Worm (Caenorhabditis elegans) whole organism, L4 larva: ENCODE data around the gene T13G4.7.

ENCODE experiments used
- F10B5.3 ChIP-seq: sonication (generic microtip); optimal IDR thresholded peaks from 2 replicates; lab custom pipeline; 2016; ENCODE audit warnings: mild to moderate bottlenecking, missing genetic modification characterization, missing compliant biosample characterization
- F37D6.2 ChIP-seq: sonication (generic microtip); optimal IDR thresholded peaks from 2 replicates; lab custom pipeline; 2016; ENCODE audit warnings: mild to moderate bottlenecking, missing genetic modification characterization, missing compliant biosample characterization
- R02D3.7 ChIP-seq: fragments of 150-350 bp; sonication (generic microtip); optimal IDR thresholded peaks from 3 replicates; lab custom pipeline; 2014; ENCODE audit warnings: missing biosample characterization, missing genetic modification characterization
- Y105C5A.15 ChIP-seq: fragments of 200-800 bp; sonication (Bioruptor generic); IDR thresholded peaks from 2 replicates; pipeline ENCODE4 v1.3.6; 2022; ENCODE audit warnings: missing genetic modification characterization, missing compliant biosample characterization
- Y48G9A.11 ChIP-seq: fragments of 200-800 bp; sonication (Bioruptor generic); IDR thresholded peaks from 2 replicates; pipeline ENCODE4 v1.3.6; 2022; ENCODE audit warnings: missing genetic modification reagents, missing genetic modification characterization, missing compliant biosample characterization
- Y75B8A.6 ChIP-seq: fragments of 200-800 bp; sonication (Bioruptor generic); IDR thresholded peaks from 2 replicates; pipeline ENCODE4 v1.3.6; 2022; ENCODE audit warnings: missing genetic modification reagents, missing genetic modification characterization, missing compliant biosample characterization
- aha-1 ChIP-seq: fragments of 150-350 bp; peaks from one replicate; lab custom pipeline; 2014; ENCODE audit warnings: missing biosample characterization, missing genetic modification characterization
- ceh-32 ChIP-seq: sonication (generic microtip); optimal IDR thresholded peaks from 2 replicates; lab custom pipeline; 2016; ENCODE audit warnings: mild to moderate bottlenecking, missing genetic modification characterization, missing compliant biosample characterization; ENCODE audit not compliant: poor library complexity
- ceh-62 ChIP-seq: sonication (generic microtip); optimal IDR thresholded peaks from 2 replicates; lab custom pipeline; 2017; ENCODE audit warnings: missing biosample characterization, missing genetic modification characterization
- daf-16 ChIP-seq, 3 experiments: sonication (generic microtip); optimal IDR thresholded peaks; 2 replicates each; lab custom pipeline; 2016 to 2017; ENCODE audit warnings: missing genetic modification characterization in 3 of 3, missing genetic modification reagents in 3 of 3, mild to moderate bottlenecking in 2 of 3, missing compliant biosample characterization in 2 of 3, missing biosample characterization in 1 of 3, moderate library complexity in 1 of 3
- daf-8 ChIP-seq: fragments of 200-800 bp; sonication (Bioruptor generic); IDR thresholded peaks from 2 replicates; pipeline ENCODE4 v1.3.6; 2022; ENCODE audit warnings: missing genetic modification characterization, missing compliant biosample characterization
- duxl-1 ChIP-seq: sonication (generic microtip); optimal IDR thresholded peaks from 2 replicates; lab custom pipeline; 2016; ENCODE audit warnings: mild to moderate bottlenecking, missing genetic modification characterization, moderate library complexity, missing compliant biosample characterization; ENCODE audit not compliant: poor library complexity
- egl-27 ChIP-seq: sonication (generic microtip); optimal IDR thresholded peaks from 3 replicates; lab custom pipeline; 2017; ENCODE audit warnings: missing biosample characterization, missing genetic modification reagents, missing genetic modification characterization
- egl-43 ChIP-seq: fragments of 200-800 bp; sonication (Bioruptor generic); IDR thresholded peaks from 2 replicates; pipeline ENCODE4 v1.3.6; 2022; ENCODE audit warnings: missing genetic modification reagents, missing genetic modification characterization, missing compliant biosample characterization
- fkh-10 ChIP-seq: fragments of 150-350 bp; optimal IDR thresholded peaks from 2 replicates; lab custom pipeline; 2014; ENCODE audit warnings: missing biosample characterization, missing genetic modification reagents, missing genetic modification characterization
- fos-1 ChIP-seq: fragments of 150-350 bp; optimal IDR thresholded peaks from 2 replicates; lab custom pipeline; 2014; ENCODE audit warnings: missing biosample characterization, missing genetic modification characterization
- lim-7 ChIP-seq: fragments of 200-800 bp; sonication (Bioruptor generic); IDR thresholded peaks from 2 replicates; pipeline ENCODE4 v1.3.6; 2022; ENCODE audit warnings: missing genetic modification characterization, missing compliant biosample characterization
- lin-1 ChIP-seq: fragments of 200-800 bp; sonication (Bioruptor generic); IDR thresholded peaks from 2 replicates; pipeline ENCODE4 v1.3.6; 2022; ENCODE audit warnings: missing genetic modification reagents, missing genetic modification characterization, missing compliant biosample characterization
- lin-15B ChIP-seq: fragments of 150-350 bp; sonication (generic microtip); optimal IDR thresholded peaks from 3 replicates; lab custom pipeline; 2014; ENCODE audit warnings: missing biosample characterization, missing genetic modification characterization
- lin-29 ChIP-seq: fragments of 200-800 bp; sonication (Bioruptor generic); IDR thresholded peaks from 2 replicates; pipeline ENCODE4 v1.3.6; 2022; ENCODE audit warnings: missing genetic modification reagents, missing genetic modification characterization, missing compliant biosample characterization
- mdt-29 ChIP-seq: fragments of 200-800 bp; sonication (Bioruptor generic); IDR thresholded peaks from 2 replicates; pipeline ENCODE4 v1.3.6; 2022; ENCODE audit warnings: missing genetic modification reagents, missing genetic modification characterization, missing compliant biosample characterization
- mes-2 ChIP-seq: sonication (generic microtip); optimal IDR thresholded peaks from 2 replicates; lab custom pipeline; 2016; ENCODE audit warnings: missing genotype, mild to moderate bottlenecking, missing genetic modification characterization, missing compliant biosample characterization; ENCODE audit not compliant: poor library complexity, severe bottlenecking
- mxl-2 ChIP-seq: fragments of 200-800 bp; sonication (Bioruptor generic); conservative IDR thresholded peaks from 2 replicates; pipeline ENCODE4 v1.3.6; 2022; ENCODE audit warnings: missing genetic modification reagents, missing genetic modification characterization, missing compliant biosample characterization
- mxl-3 ChIP-seq: fragments of 200-800 bp; sonication (Bioruptor generic); optimal IDR thresholded peaks from 2 replicates; lab custom pipeline; 2018; ENCODE audit warnings: mild to moderate bottlenecking, missing genetic modification characterization, missing compliant biosample characterization
- nhr-102 ChIP-seq: sonication (generic microtip); optimal IDR thresholded peaks from 2 replicates; lab custom pipeline; 2016; ENCODE audit warnings: mild to moderate bottlenecking, missing genetic modification characterization, moderate library complexity, missing compliant biosample characterization
- nhr-11 ChIP-seq: fragments of 150-350 bp; optimal IDR thresholded peaks from 2 replicates; lab custom pipeline; 2014; ENCODE audit warnings: missing biosample characterization, missing genetic modification characterization
- nhr-28 ChIP-seq: fragments of 150-350 bp; optimal IDR thresholded peaks from 2 replicates; lab custom pipeline; 2014; ENCODE audit warnings: missing biosample characterization, missing genetic modification characterization
- nhr-41 ChIP-seq: fragments of 200-800 bp; sonication (Bioruptor generic); IDR thresholded peaks from 2 replicates; pipeline ENCODE4 v1.3.6; 2022; ENCODE audit warnings: missing genetic modification reagents, missing genetic modification characterization, missing compliant biosample characterization
- nhr-42 ChIP-seq: fragments of 200-800 bp; sonication (Bioruptor generic); IDR thresholded peaks from 2 replicates; pipeline ENCODE4 v1.3.6; 2022; ENCODE audit warnings: missing genetic modification characterization, missing compliant biosample characterization
- pha-4 ChIP-seq, 2 experiments: fragments of 150-350 bp in 1 of 2; fragments of 200-800 bp in 1 of 2; sonication (Bioruptor generic) in 1 of 2; IDR thresholded peaks in 1 of 2; optimal IDR thresholded peaks in 1 of 2; 2 replicates each; pipeline versions ENCODE4 v1.3.6 to Lab custom; 2014 to 2022; ENCODE audit warnings: missing genetic modification characterization in 2 of 2, missing genetic modification reagents in 2 of 2, missing biosample characterization in 1 of 2, missing compliant biosample characterization in 1 of 2
- php-3 ChIP-seq: fragments of 200-800 bp; sonication (Bioruptor generic); IDR thresholded peaks from 2 replicates; pipeline ENCODE4 v1.3.6; 2022; ENCODE audit warnings: missing genetic modification reagents, missing genetic modification characterization, missing compliant biosample characterization
- set-16 ChIP-seq: fragments of 200-800 bp; sonication (Bioruptor generic); IDR thresholded peaks from 2 replicates; pipeline ENCODE4 v1.3.6; 2022; ENCODE audit warnings: missing genetic modification reagents, missing genetic modification characterization, missing compliant biosample characterization
- skn-1 ChIP-seq: fragments of 150-350 bp; optimal IDR thresholded peaks from 2 replicates; lab custom pipeline; 2014; ENCODE audit warnings: missing biosample characterization, missing genetic modification characterization
- snpc-1.2 ChIP-seq: fragments of 200-800 bp; sonication (Bioruptor generic); IDR thresholded peaks from 2 replicates; pipeline ENCODE4 v1.3.6; 2022; ENCODE audit warnings: missing genetic modification reagents, missing genetic modification characterization, missing compliant biosample characterization
- spr-1 ChIP-seq: sonication (generic microtip); optimal IDR thresholded peaks from 2 replicates; lab custom pipeline; 2016; ENCODE audit warnings: mild to moderate bottlenecking, missing genetic modification characterization, missing compliant biosample characterization
- tag-97 ChIP-seq: fragments of 200-800 bp; sonication (Bioruptor generic); IDR thresholded peaks from 2 replicates; pipeline ENCODE4 v1.3.6; 2022; ENCODE audit warnings: missing genetic modification characterization, missing compliant biosample characterization
- tra-1 ChIP-seq: fragments of 200-800 bp; sonication (Bioruptor generic); IDR thresholded peaks from 2 replicates; pipeline ENCODE4 v1.3.6; 2022; ENCODE audit warnings: missing genetic modification reagents, missing genetic modification characterization, missing compliant biosample characterization
- unc-130 ChIP-seq: sonication (generic microtip); optimal IDR thresholded peaks from 2 replicates; lab custom pipeline; 2016; ENCODE audit warnings: missing genetic modification reagents, missing genetic modification characterization, missing compliant biosample characterization
- vab-7 ChIP-seq: fragments of 200-800 bp; sonication (Bioruptor generic); IDR thresholded peaks from 2 replicates; pipeline ENCODE4 v1.3.6; 2022; ENCODE audit warnings: missing genetic modification reagents, missing genetic modification characterization, missing compliant biosample characterization

Gene T13G4.7

DNA sequence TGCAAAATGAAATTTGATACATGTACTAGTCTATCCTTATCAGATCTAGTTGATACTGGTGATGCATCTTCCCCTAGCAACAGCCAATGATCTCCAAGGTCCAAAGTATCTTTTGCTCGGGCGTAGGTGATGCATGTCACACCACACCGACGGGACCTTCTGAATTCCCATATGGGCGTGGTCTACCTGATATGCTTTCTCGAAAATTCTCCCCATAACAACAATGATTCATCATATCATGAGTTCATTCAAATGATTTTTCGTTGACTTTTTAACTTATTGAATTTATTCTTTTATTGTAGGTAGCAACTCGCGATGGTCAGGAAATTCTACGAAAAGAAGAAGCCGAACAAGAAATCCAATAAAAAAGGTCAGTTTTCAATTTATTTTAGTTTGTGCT, 3.2 kb upstream of the T13G4.7 start, which contains the start of gene C46H3.1:
Gene C46H3.1, plus strand, starts transcription at position 301 of the 400 bp plus-strand sequence.
- TF ChIP-seq skn-1 (tag; lab: Kevin White, UChicago) (no peak), Y48G9A.11 (GFP tag; lab: Robert Waterston, UW) (no peak), Y75B8A.6 (GFP tag; lab: Robert Waterston, UW) (no peak), mxl-2 (GFP tag; lab: Robert Waterston, UW) (no peak), mdt-29 (GFP tag; lab: Robert Waterston, UW) (no peak), lin-29 (no peak), nhr-41 (GFP tag; lab: Robert Waterston, UW) (no peak), duxl-1 (no peak), unc-130 (GFP tag; lab: Kevin White, UChicago) (no peak), egl-27 (tag; lab: Kevin White, UChicago) (no peak), R02D3.7 (no peak), ceh-62 (tag; lab: Kevin White, UChicago) (no peak)

DNA sequence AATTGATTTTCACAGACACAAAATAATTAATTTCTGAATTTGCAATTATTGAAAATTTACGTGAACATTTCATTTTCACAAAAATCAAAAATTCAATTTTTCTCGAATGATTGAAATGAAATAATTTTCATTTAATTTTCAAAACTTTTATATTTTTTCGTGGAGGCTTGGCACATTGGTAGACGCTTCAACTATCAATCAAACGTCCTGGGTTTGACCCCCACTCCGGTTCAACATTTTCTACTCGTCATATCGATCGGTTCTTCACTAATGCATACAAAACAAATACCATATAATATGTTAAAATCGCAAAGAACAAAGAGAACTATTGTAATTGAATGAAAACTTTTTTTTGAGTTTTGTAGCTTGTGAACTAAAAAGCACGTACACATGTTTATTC, 2.0 kb upstream of the T13G4.7 start:
- TF ChIP-seq nhr-11 (tag; lab: Kevin White, UChicago) (no peak), aha-1 (tag; lab: Kevin White, UChicago) (peak; percentile 36), ceh-32 (no peak), spr-1 (tag; lab: Kevin White, UChicago) (no peak), daf-16 (GFP tag; optimal IDR thresholded peaks at IDR 0.05; lab: Kevin White, UChicago) (peak in 1 of 2 experiments; percentile 40), daf-16 (tag; optimal IDR thresholded peaks at IDR 0.05; lab: Kevin White, UChicago) (no peak), nhr-28 (tag; lab: Kevin White, UChicago) (no peak), daf-8 (GFP tag; lab: Robert Waterston, UW) (no peak), tra-1 (GFP tag; lab: Robert Waterston, UW) (no peak), mxl-3 (GFP tag; lab: Kevin White, UChicago) (no peak), nhr-41 (GFP tag; lab: Robert Waterston, UW) (0 out of 2 replicates have a peak, but pooled peaks have one; percentile 6), F37D6.2 (no peak), egl-43 (GFP tag; lab: Robert Waterston, UW) (no peak), lin-15B (tag; lab: Kevin White, UChicago) (no peak), pha-4 (GFP tag; IDR thresholded peaks at IDR 0.05; lab: Robert Waterston, UW) (no peak), pha-4 (tag; optimal IDR thresholded peaks at IDR 0.05; lab: Kevin White, UChicago) (no peak), nhr-42 (GFP tag; lab: Robert Waterston, UW) (no peak), F10B5.3 (tag; lab: Kevin White, UChicago) (no peak), vab-7 (GFP tag; lab: Robert Waterston, UW) (no peak), snpc-1.2 (GFP tag; lab: Robert Waterston, UW) (0 out of 2 replicates have a peak, but pooled peaks have one; percentile 32), fkh-10 (GFP tag; lab: Kevin White, UChicago) (no peak)

DNA sequence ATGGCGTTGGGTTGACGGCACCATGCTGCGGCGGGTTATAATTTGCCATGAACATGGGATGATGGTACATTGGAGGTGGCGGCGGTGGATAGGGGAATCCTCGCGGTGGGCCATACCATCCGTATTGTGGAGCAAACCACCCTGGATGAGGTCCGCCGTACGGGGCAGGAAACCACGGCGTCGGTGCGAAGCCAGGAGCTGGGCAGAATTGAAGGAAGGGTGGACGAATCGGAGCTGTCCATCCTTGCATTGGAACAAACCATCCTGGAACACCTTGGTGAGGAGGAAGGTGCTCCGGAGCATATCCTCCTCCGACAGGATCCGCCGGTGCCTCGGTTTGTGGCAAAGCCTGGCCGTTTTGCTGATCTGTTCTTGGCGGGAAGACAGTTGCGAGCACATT, 3.3 kb downstream of the T13G4.7 start:
- TF ChIP-seq set-16, result peak; percentile 88
- no peak for TF ChIP-seq nhr-102 (tag; lab: Kevin White, UChicago)
- no peak for TF ChIP-seq egl-43 (GFP tag; lab: Robert Waterston, UW)
- no peak for TF ChIP-seq tra-1 (GFP tag; lab: Robert Waterston, UW)
- no peak for TF ChIP-seq tag-97
- no peak for TF ChIP-seq fos-1 (tag; lab: Kevin White, UChicago)
- no peak for TF ChIP-seq php-3 (GFP tag; lab: Robert Waterston, UW)
- TF ChIP-seq lin-1, result no peak
- TF ChIP-seq aha-1 (tag; lab: Kevin White, UChicago), result peak; percentile 78
- no peak for TF ChIP-seq lim-7
- TF ChIP-seq mes-2 (tag; lab: Kevin White, UChicago), result no peak
- no peak for TF ChIP-seq egl-27 (tag; lab: Kevin White, UChicago)
- no peak for TF ChIP-seq Y105C5A.15 (GFP tag; lab: Robert Waterston, UW)
- TF ChIP-seq, all 104 proteins: peak for 2
